Worm (Caenorhabditis elegans) whole organism, L4 larva: ENCODE measurements around the gene R09E10.13.
A peak's percentile ranks its signal among the peaks of the same experiment; 100 is the strongest.

Source experiments
- D1046.2 ChIP-seq: fragments of 200-800 bp; sonication (Bioruptor generic); IDR thresholded peaks from 2 replicates; pipeline ENCODE4 v1.3.6; 2022; ENCODE audit warnings: missing genetic modification characterization, missing compliant biosample characterization
- F26F4.8 ChIP-seq: fragments of 200-800 bp; sonication (Bioruptor generic); conservative IDR thresholded peaks from 2 replicates; pipeline ENCODE4 v1.3.6; 2022; ENCODE audit warnings: missing genetic modification characterization, missing compliant biosample characterization
- F49E8.2 ChIP-seq: sonication (generic microtip); optimal IDR thresholded peaks from 2 replicates; lab custom pipeline; 2016; ENCODE audit warnings: missing compliant biosample characterization, mild to moderate bottlenecking, missing genetic modification characterization, borderline replicate concordance
- R02D3.7 ChIP-seq: fragments of 150-350 bp; sonication (generic microtip); optimal IDR thresholded peaks from 3 replicates; lab custom pipeline; 2014; ENCODE audit warnings: missing biosample characterization, missing genetic modification characterization
- Y5F2A.4 ChIP-seq: fragments of 200-800 bp; sonication (Bioruptor generic); optimal IDR thresholded peaks from 2 replicates; lab custom pipeline; 2018; ENCODE audit warnings: mild to moderate bottlenecking, missing genetic modification characterization, missing compliant biosample characterization
- ZK337.2 ChIP-seq: fragments of 200-800 bp; sonication (Bioruptor generic); IDR thresholded peaks from 2 replicates; pipeline ENCODE4 v1.3.6; 2022; ENCODE audit warnings: missing genetic modification reagents, missing genetic modification characterization, missing compliant biosample characterization
- aly-2 ChIP-seq: sonication (generic microtip); optimal IDR thresholded peaks from 2 replicates; lab custom pipeline; 2018; ENCODE audit warnings: missing biosample characterization, missing genetic modification characterization
- ceh-28 ChIP-seq: fragments of 150-350 bp; optimal IDR thresholded peaks from 2 replicates; lab custom pipeline; 2014; ENCODE audit warnings: missing biosample characterization, missing genetic modification reagents, missing genetic modification characterization
- dmd-6 ChIP-seq: fragments of 200-800 bp; sonication (Bioruptor generic); IDR thresholded peaks from 2 replicates; pipeline ENCODE4 v1.3.6; 2022; ENCODE audit warnings: missing genetic modification reagents, missing genetic modification characterization, missing compliant biosample characterization
- fos-1 ChIP-seq: fragments of 150-350 bp; optimal IDR thresholded peaks from 2 replicates; lab custom pipeline; 2014; ENCODE audit warnings: missing biosample characterization, missing genetic modification characterization
- hlh-11 ChIP-seq: fragments of 200-800 bp; sonication (Bioruptor generic); optimal IDR thresholded peaks from 2 replicates; lab custom pipeline; 2018; ENCODE audit warnings: mild to moderate bottlenecking, missing genetic modification characterization, missing compliant biosample characterization
- lim-7 ChIP-seq: fragments of 200-800 bp; sonication (Bioruptor generic); IDR thresholded peaks from 2 replicates; pipeline ENCODE4 v1.3.6; 2022; ENCODE audit warnings: missing genetic modification characterization, missing compliant biosample characterization
- lin-15B ChIP-seq: fragments of 150-350 bp; sonication (generic microtip); optimal IDR thresholded peaks from 3 replicates; lab custom pipeline; 2014; ENCODE audit warnings: missing biosample characterization, missing genetic modification characterization
- madf-5 ChIP-seq, 2 experiments: fragments of 200-800 bp; sonication (Bioruptor generic); IDR thresholded peaks; 2 replicates each; pipeline ENCODE4 v1.3.6; 2022; ENCODE audit warnings: missing compliant biosample characterization in 2 of 2, missing genetic modification characterization in 2 of 2
- madf-9 ChIP-seq: fragments of 200-800 bp; sonication (Bioruptor generic); conservative IDR thresholded peaks from 2 replicates; pipeline ENCODE4 v1.3.6; 2022; ENCODE audit warnings: missing genetic modification reagents, missing genetic modification characterization, missing compliant biosample characterization
- mxl-3 ChIP-seq: fragments of 200-800 bp; sonication (Bioruptor generic); optimal IDR thresholded peaks from 2 replicates; lab custom pipeline; 2018; ENCODE audit warnings: mild to moderate bottlenecking, missing genetic modification characterization, missing compliant biosample characterization
- nhr-10 ChIP-seq: fragments of 150-350 bp; optimal IDR thresholded peaks from 2 replicates; lab custom pipeline; 2014; ENCODE audit warnings: missing biosample characterization, missing genetic modification characterization
- nhr-28 ChIP-seq: fragments of 150-350 bp; optimal IDR thresholded peaks from 2 replicates; lab custom pipeline; 2014; ENCODE audit warnings: missing biosample characterization, missing genetic modification characterization
- nhr-41 ChIP-seq: fragments of 200-800 bp; sonication (Bioruptor generic); IDR thresholded peaks from 2 replicates; pipeline ENCODE4 v1.3.6; 2022; ENCODE audit warnings: missing genetic modification reagents, missing genetic modification characterization, missing compliant biosample characterization
- nhr-42 ChIP-seq: fragments of 200-800 bp; sonication (Bioruptor generic); IDR thresholded peaks from 2 replicates; pipeline ENCODE4 v1.3.6; 2022; ENCODE audit warnings: missing genetic modification characterization, missing compliant biosample characterization
- nhr-48 ChIP-seq: sonication (generic microtip); optimal IDR thresholded peaks from 2 replicates; lab custom pipeline; 2016; ENCODE audit warnings: mild to moderate bottlenecking, missing genetic modification characterization, missing compliant biosample characterization
- php-3 ChIP-seq: fragments of 200-800 bp; sonication (Bioruptor generic); IDR thresholded peaks from 2 replicates; pipeline ENCODE4 v1.3.6; 2022; ENCODE audit warnings: missing genetic modification reagents, missing genetic modification characterization, missing compliant biosample characterization
- pqm-1 ChIP-seq: sonication (generic microtip); optimal IDR thresholded peaks from 2 replicates; lab custom pipeline; 2017; ENCODE audit warnings: missing biosample characterization, missing genetic modification characterization
- set-16 ChIP-seq: fragments of 200-800 bp; sonication (Bioruptor generic); IDR thresholded peaks from 2 replicates; pipeline ENCODE4 v1.3.6; 2022; ENCODE audit warnings: missing genetic modification reagents, missing genetic modification characterization, missing compliant biosample characterization
- snpc-1.2 ChIP-seq: fragments of 200-800 bp; sonication (Bioruptor generic); IDR thresholded peaks from 2 replicates; pipeline ENCODE4 v1.3.6; 2022; ENCODE audit warnings: missing genetic modification reagents, missing genetic modification characterization, missing compliant biosample characterization
- snpc-4 ChIP-seq: fragments of 150-350 bp; optimal IDR thresholded peaks from 2 replicates; lab custom pipeline; 2014; ENCODE audit warnings: missing biosample characterization, missing genetic modification characterization
- unc-62 ChIP-seq, 3 experiments: fragments of 150-350 bp in 1 of 3; sonication (generic microtip); optimal IDR thresholded peaks in 2 of 3; peaks in 1 of 3; 1 replicate in 1 of 3; 2 replicates in 2 of 3; lab custom pipeline; 2014 to 2017; ENCODE audit warnings: missing biosample characterization in 3 of 3, missing genetic modification characterization in 3 of 3, missing genetic modification reagents in 3 of 3, missing genotype in 1 of 3
- zip-11 ChIP-seq: fragments of 200-800 bp; sonication (Bioruptor generic); IDR thresholded peaks from 2 replicates; pipeline ENCODE4 v1.3.6; 2022; ENCODE audit warnings: missing genetic modification characterization, missing compliant biosample characterization
- zip-2 ChIP-seq: fragments of 150-350 bp; optimal IDR thresholded peaks from 2 replicates; lab custom pipeline; 2014; ENCODE audit warnings: missing biosample characterization, missing genetic modification characterization
- ztf-7 ChIP-seq: fragments of 150-350 bp; optimal IDR thresholded peaks from 2 replicates; lab custom pipeline; 2014; ENCODE audit warnings: missing biosample characterization, missing genetic modification characterization

The R09E10.13 gene

DNA sequence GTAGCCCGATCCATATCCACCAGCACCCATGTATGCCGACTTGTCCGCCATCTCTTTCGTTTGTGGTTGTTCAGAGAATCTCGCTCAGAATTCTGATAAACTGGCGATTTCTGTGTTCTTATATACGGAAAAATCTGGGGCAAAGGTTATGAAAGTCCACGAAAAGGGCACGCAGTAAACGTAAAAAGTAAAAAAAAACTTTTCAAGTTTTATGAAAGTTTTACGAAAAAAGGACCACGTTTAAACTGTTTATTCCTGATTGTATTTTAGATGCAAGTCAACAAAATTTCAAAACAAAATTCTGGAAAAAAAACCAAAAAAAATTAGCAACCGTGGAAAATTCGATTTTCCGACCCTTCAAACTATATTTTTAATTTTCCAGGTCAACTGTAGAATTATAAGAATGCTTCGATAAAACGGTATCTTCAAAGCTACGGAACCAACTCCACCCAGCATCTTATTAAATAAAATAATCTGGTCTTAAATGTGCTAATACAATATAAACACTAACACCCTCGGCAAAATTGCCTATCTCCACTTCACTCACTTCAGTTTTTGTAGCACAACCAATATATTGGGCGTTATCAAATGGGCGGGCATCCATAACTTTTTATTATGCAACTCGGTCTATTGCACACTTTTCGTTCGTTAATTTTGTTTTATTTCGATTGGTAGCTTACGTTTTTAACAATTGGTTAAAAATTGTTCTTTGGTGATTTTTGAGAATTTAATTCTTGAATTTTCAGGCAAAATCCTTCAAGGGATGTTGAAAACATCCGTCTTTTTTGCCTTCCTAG is 25.6 kb downstream of the R09E10.13 start, which contains the start of the genes nspd-7 and Y43C5A.2:
TSS of gene nspd-7 (minus strand) at position 51 of the 797 bp plus-strand sequence.
TSS of gene Y43C5A.2 (plus strand) at position 747 of the 797 bp plus-strand sequence.
- 0 out of 2 replicates have a peak, but pooled peaks have one; percentile 13 for TF ChIP-seq php-3 (GFP tag; lab: Robert Waterston, UW)
- TF ChIP-seq zip-2, result no peak
- no peak for TF ChIP-seq Y5F2A.4
- TF ChIP-seq R02D3.7 (tag; lab: Kevin White, UChicago), result no peak
- peak in 1 of 2 experiments; percentile 51 for TF ChIP-seq unc-62 (GFP tag; optimal IDR thresholded peaks at IDR 0.05 in 1 of 2; lab: Kevin White, UChicago)
- no peak for TF ChIP-seq unc-62 (tag; optimal IDR thresholded peaks at IDR 0.05; lab: Kevin White, UChicago)
- peak; percentile 58 for TF ChIP-seq nhr-28 (tag; lab: Kevin White, UChicago)
- TF ChIP-seq F49E8.2 (tag; lab: Kevin White, UChicago), result no peak
- no peak for TF ChIP-seq zip-11 (GFP tag; lab: Robert Waterston, UW)
- peak; percentile 8; the same call in 1 of the 2 replicates for TF ChIP-seq dmd-6 (GFP tag; lab: Robert Waterston, UW)
- TF ChIP-seq pqm-1, result peak; percentile 6

ce11 chrIV:10262882-10263281 is 32.1 kb downstream of the R09E10.13 start:
- 0 out of 2 replicates have a peak, but pooled peaks have one; percentile 17 for TF ChIP-seq ZK337.2 (GFP tag; lab: Robert Waterston, UW)
- TF ChIP-seq D1046.2 (GFP tag; lab: Robert Waterston, UW), result 0 out of 2 replicates have a peak, but pooled peaks have one; percentile 30
- 0 out of 2 replicates have a peak, but pooled peaks have one; percentile 54 for TF ChIP-seq F26F4.8
- TF ChIP-seq madf-5 (GFP tag; IDR thresholded peaks at IDR 0.05; lab: Robert Waterston, UW), result peak in 1 of 2 experiments; percentile 85; a peak in 2 of 4 replicates
- peak; percentile 75 for TF ChIP-seq set-16 (GFP tag; lab: Robert Waterston, UW)
- peak; percentile 59; the same call in 1 of the 2 replicates for TF ChIP-seq snpc-1.2 (GFP tag; lab: Robert Waterston, UW)
- peak; percentile 66; the same call in 1 of the 2 replicates for TF ChIP-seq lim-7 (GFP tag; lab: Robert Waterston, UW)
- 0 out of 2 replicates have a peak, but pooled peaks have one; percentile 9 for TF ChIP-seq nhr-42 (GFP tag; lab: Robert Waterston, UW)
- TF ChIP-seq, all 104 proteins: peak for 8; not testable (repeated sequence) for 96

ce11 chrIV:10261061-10261460 is 33.9 kb downstream of the R09E10.13 start:
- TF ChIP-seq nhr-10 (tag; lab: Kevin White, UChicago), result no peak
- TF ChIP-seq snpc-4, result no peak
- no peak for TF ChIP-seq ztf-7 (tag; lab: Kevin White, UChicago)
- no peak for TF ChIP-seq F49E8.2 (tag; lab: Kevin White, UChicago)
- no peak for TF ChIP-seq madf-9
- TF ChIP-seq lin-15B (tag; lab: Kevin White, UChicago), result no peak
- TF ChIP-seq nhr-48 (tag; lab: Kevin White, UChicago), result peak; percentile 38
- TF ChIP-seq nhr-28 (tag; lab: Kevin White, UChicago), result peak; percentile 22
- TF ChIP-seq ceh-28, result no peak
- TF ChIP-seq aly-2 (tag; lab: Kevin White, UChicago), result no peak
- no peak for TF ChIP-seq fos-1
- peak; percentile 18 for TF ChIP-seq mxl-3 (GFP tag; lab: Kevin White, UChicago)
- TF ChIP-seq hlh-11 (tag; lab: Kevin White, UChicago), result peak; percentile 29

- TF ChIP-seq nhr-28 (tag; lab: Kevin White, UChicago) (no peak), nhr-41 (no peak)
Observed at ce11 chrIV:10259557-10259956, 35.4 kb downstream of the R09E10.13 start, which contains the start of gene F01G10.9. F01G10.9 (minus strand) TSS chrIV:10259657.
